Worm (Caenorhabditis elegans): Measurements from ENCODE around the gene grwd-1.
A peak's percentile ranks its signal among the peaks of the same experiment; 100 is the strongest.

grwd-1 gene

DNA sequence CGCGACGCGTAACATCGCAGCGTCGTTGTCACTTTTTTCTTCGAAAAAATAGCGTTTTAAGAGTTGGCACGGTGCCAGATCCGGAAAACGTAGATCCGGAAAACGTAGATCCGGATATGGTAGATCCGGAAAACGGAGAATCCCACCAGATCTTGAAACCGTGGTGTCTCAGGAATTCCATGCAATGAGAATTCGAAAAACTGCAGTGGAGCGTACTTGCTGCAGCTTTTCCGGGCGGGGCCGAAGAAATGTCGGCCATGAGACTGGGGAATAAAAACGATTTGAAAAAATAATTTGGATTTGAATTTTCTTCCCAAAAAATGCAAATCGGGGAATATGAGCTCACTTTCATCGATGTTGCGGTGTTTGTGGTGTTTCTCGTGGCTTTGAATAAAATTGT is 19.2 kb downstream of the grwd-1 start, which contains the start of gene K10D2.5 (continued):
- peak; percentile 80 for TF ChIP-seq ahr-1 (tag; optimal IDR thresholded peaks at IDR 0.05)
- TF ChIP-seq gmeb-2 (tag; optimal IDR thresholded peaks at IDR 0.05), result peak; percentile 55
- TF ChIP-seq ztf-16 (tag; optimal IDR thresholded peaks at IDR 0.05), result peak; percentile 92
- TF ChIP-seq ceh-31 (tag; optimal IDR thresholded peaks at IDR 0.05), result peak; percentile 100
- TF ChIP-seq unc-3 (GFP tag; conservative IDR thresholded peaks at IDR 0.05), result peak; percentile 79
- peak; percentile 45 for TF ChIP-seq unc-3 (tag; optimal IDR thresholded peaks at IDR 0.05)
- TF ChIP-seq T23F11.4 (GFP tag; optimal IDR thresholded peaks at IDR 0.05), result no peak
- peak; percentile 98 for TF ChIP-seq mec-3 (tag; optimal IDR thresholded peaks at IDR 0.05; ENCODE audit: borderline replicate concordance)
- TF ChIP-seq pros-1 (tag; optimal IDR thresholded peaks at IDR 0.05), result peak; percentile 51
- peak; percentile 100 for TF ChIP-seq C08G9.2 (tag; optimal IDR thresholded peaks at IDR 0.05)
- TF ChIP-seq pqm-1 (tag; optimal IDR thresholded peaks at IDR 0.05), result peak; percentile 94
- TF ChIP-seq tbx-7 (tag; optimal IDR thresholded peaks at IDR 0.05), result peak; percentile 99
- TF ChIP-seq ceh-22 (tag; optimal IDR thresholded peaks at IDR 0.05), result no peak
- TF ChIP-seq ceh-45 (GFP tag; IDR thresholded peaks at IDR 0.05), result 0 out of 2 replicates have a peak, but pooled peaks have one; percentile 16
- peak; percentile 99 for TF ChIP-seq ref-2 (tag; optimal IDR thresholded peaks at IDR 0.05)
- no peak for TF ChIP-seq pha-2 (tag; optimal IDR thresholded peaks at IDR 0.05)
- peak; percentile 89 for TF ChIP-seq eyg-1 (tag; optimal IDR thresholded peaks at IDR 0.05)
- no peak for TF ChIP-seq C38D4.7 (GFP tag; optimal IDR thresholded peaks at IDR 0.05)
- TF ChIP-seq hlh-6 (tag; optimal IDR thresholded peaks at IDR 0.05), result peak; percentile 89
- peak; percentile 87 for TF ChIP-seq dmd-4 (tag; optimal IDR thresholded peaks at IDR 0.05; ENCODE audit: borderline replicate concordance)
- peak; percentile 84 for TF ChIP-seq elt-2 (tag; optimal IDR thresholded peaks at IDR 0.05)
- no peak for TF ChIP-seq unc-55 (GFP tag; optimal IDR thresholded peaks at IDR 0.05)
- peak; percentile 92 for TF ChIP-seq zip-5 (tag; optimal IDR thresholded peaks at IDR 0.05)
- TF ChIP-seq ceh-48 (tag; optimal IDR thresholded peaks at IDR 0.05), result peak; percentile 39
- no peak for TF ChIP-seq odd-2 (tag; optimal IDR thresholded peaks at IDR 0.05)

DNA sequence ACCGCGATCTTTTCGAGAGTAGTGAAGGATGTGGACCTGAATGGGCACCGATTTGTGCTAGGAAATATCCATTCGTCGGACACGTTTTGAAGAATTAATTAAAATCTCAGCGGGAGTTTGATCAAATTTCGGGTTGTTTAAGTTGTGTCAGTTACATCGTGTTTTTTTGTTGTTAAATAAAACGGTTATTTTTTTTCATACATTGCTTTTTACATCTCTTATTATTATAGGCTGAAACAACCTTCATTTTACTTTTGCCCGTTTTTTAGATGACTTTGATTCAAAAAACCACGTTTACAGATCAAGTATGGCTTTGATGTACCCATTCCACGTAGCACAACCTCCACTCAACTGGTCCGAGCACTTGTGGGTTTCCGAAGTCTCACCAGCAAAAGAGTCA is 19.9 kb downstream of the grwd-1 start, which contains the start of gene emb-1:
Gene emb-1 (plus strand): TSS at position 301 of the 400 bp plus-strand sequence.
- TF ChIP-seq gmeb-2 (tag; optimal IDR thresholded peaks at IDR 0.05), result no peak
- no peak for TF ChIP-seq ref-2 (tag; optimal IDR thresholded peaks at IDR 0.05)
- TF ChIP-seq ceh-9 (tag; optimal IDR thresholded peaks at IDR 0.05), result no peak

- TF ChIP-seq pax-1 (tag; optimal IDR thresholded peaks at IDR 0.05) (no peak), unc-42 (tag; optimal IDR thresholded peaks at IDR 0.05) (no peak), ceh-14 (tag; optimal IDR thresholded peaks at IDR 0.05) (no peak), C08G9.2 (tag; optimal IDR thresholded peaks at IDR 0.05) (no peak), ceh-24 (tag; optimal IDR thresholded peaks at IDR 0.05) (no peak), K02D7.2 (tag; optimal IDR thresholded peaks at IDR 0.05) (no peak), T23F11.4 (GFP tag; optimal IDR thresholded peaks at IDR 0.05) (no peak), pag-3 (tag; optimal IDR thresholded peaks at IDR 0.05; ENCODE audit: borderline replicate concordance) (no peak), sox-4 (tag; optimal IDR thresholded peaks at IDR 0.05) (no peak), ceh-18 (tag; optimal IDR thresholded peaks at IDR 0.05) (no peak), ama-1 (optimal IDR thresholded peaks at IDR 0.05) (no peak), Y22D7AL.16 (tag; optimal IDR thresholded peaks at IDR 0.05) (no peak), pha-2 (tag; optimal IDR thresholded peaks at IDR 0.05) (no peak), hlh-6 (tag; optimal IDR thresholded peaks at IDR 0.05) (no peak)
These were observed 20.4 kb downstream of the grwd-1 start, which contains the start of gene cid-1 for ce11 chrIII:5173622-5174021. Gene cid-1 (plus strand): TSS chrIII:5173922.

DNA sequence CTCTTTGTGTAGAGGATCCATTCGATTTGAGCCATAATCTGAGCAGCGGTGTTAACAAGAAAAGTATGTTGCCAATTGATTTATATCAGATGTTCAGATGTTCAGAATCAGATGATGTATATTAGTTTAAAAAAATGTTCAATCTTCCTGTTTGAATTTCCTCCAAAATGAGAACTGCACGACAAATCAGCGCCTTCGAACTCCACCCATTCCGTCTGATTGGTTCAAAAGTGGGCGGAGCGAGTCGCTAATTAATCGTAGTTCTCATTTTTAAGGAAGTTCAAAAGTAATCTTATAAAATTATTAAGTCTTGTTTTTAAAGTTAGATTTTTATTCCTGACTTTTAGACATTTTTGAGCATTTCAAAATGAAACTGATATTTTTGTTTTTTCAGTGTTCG is 25.9 kb downstream of the grwd-1 start:
- TF ChIP-seq nfya-1 (tag; optimal IDR thresholded peaks at IDR 0.05), result peak; percentile 54
- no peak for TF ChIP-seq fkh-6 (tag; optimal IDR thresholded peaks at IDR 0.05)

Data from whole organism, late embryonic.